Fruit fly (Drosophila melanogaster) whole organism, embryonic: ENCODE data around the gene slmo.
A peak's percentile ranks its signal among the peaks of the same experiment; 100 is the strongest.

ENCODE experiments used
- Aef1 ChIP-seq: fragments of 200-800 bp; sonication (Bioruptor generic); IDR thresholded peaks from 3 replicates; pipeline ENCODE4 v1.3.6; 2022; ENCODE audit warnings: missing biosample characterization, missing genetic modification characterization
- Atf6 ChIP-seq: fragments of 200-800 bp; sonication (Bioruptor generic); IDR thresholded peaks from 2 replicates; pipeline ENCODE4 v1.3.6; 2022; ENCODE audit warnings: missing biosample characterization, missing genetic modification characterization
- Bdp1 ChIP-seq: fragments of 200-800 bp; sonication (Bioruptor generic); optimal IDR thresholded peaks from 3 replicates; lab custom pipeline; 2016; ENCODE audit warnings: missing biosample characterization, missing genetic modification characterization
- CG11085 ChIP-seq: fragments of 200-800 bp; sonication (Bioruptor generic); IDR thresholded peaks from 2 replicates; pipeline ENCODE4 v1.3.6; 2022; ENCODE audit warnings: missing biosample characterization, missing genetic modification characterization
- CG12155 ChIP-seq: fragments of 200-800 bp; sonication (Bioruptor generic); optimal IDR thresholded peaks from 3 replicates; lab custom pipeline; 2016; ENCODE audit warnings: missing biosample characterization, missing genetic modification characterization
- CG13894 ChIP-seq: fragments of 200-800 bp; sonication (Bioruptor generic); optimal IDR thresholded peaks from 3 replicates; lab custom pipeline; 2018; ENCODE audit warnings: missing biosample characterization, mild to moderate bottlenecking, missing genetic modification characterization, moderate library complexity
- CG1529 ChIP-seq: fragments of 200-800 bp; sonication (Bioruptor generic); optimal IDR thresholded peaks from 3 replicates; lab custom pipeline; 2018; ENCODE audit warnings: missing biosample characterization, missing genetic modification characterization
- CG16863 ChIP-seq: fragments of 200-800 bp; sonication (Bioruptor generic); optimal IDR thresholded peaks from 3 replicates; lab custom pipeline; 2016; ENCODE audit warnings: missing biosample characterization, missing genetic modification characterization
- CG17186 ChIP-seq: fragments of 200-800 bp; sonication (Bioruptor generic); optimal IDR thresholded peaks from 3 replicates; lab custom pipeline; 2017; ENCODE audit warnings: missing biosample characterization, missing genetic modification reagents, missing genetic modification characterization
- CG17328 ChIP-seq: fragments of 200-800 bp; sonication (Bioruptor generic); IDR thresholded peaks from 2 replicates; pipeline ENCODE4 v1.3.6; 2022; ENCODE audit warnings: missing biosample characterization, missing genetic modification characterization
- CG1832 ChIP-seq: fragments of 200-800 bp; sonication (Bioruptor generic); optimal IDR thresholded peaks from 2 replicates; lab custom pipeline; 2017; ENCODE audit warnings: missing biosample characterization, mild to moderate bottlenecking, missing genetic modification characterization, inconsistent platforms
- CG2116 ChIP-seq: fragments of 200-800 bp; sonication (Bioruptor generic); optimal IDR thresholded peaks from 3 replicates; lab custom pipeline; 2018; ENCODE audit warnings: missing biosample characterization, mild to moderate bottlenecking, missing genetic modification characterization
- CG30403 ChIP-seq: fragments of 200-800 bp; sonication (Bioruptor generic); optimal IDR thresholded peaks from 3 replicates; lab custom pipeline; 2016; ENCODE audit warnings: missing biosample characterization, missing genetic modification characterization
- CG32767 ChIP-seq: fragments of 200-800 bp; sonication (Bioruptor generic); IDR thresholded peaks from 2 replicates; pipeline ENCODE4 v1.3.6; 2022; ENCODE audit warnings: missing biosample characterization, missing genetic modification characterization
- CG3726 ChIP-seq: fragments of 200-800 bp; sonication (Bioruptor generic); IDR thresholded peaks from 3 replicates; pipeline ENCODE4, ENCODE4 v1.3.6; 2022; ENCODE audit warnings: missing biosample characterization, missing genetic modification characterization
- CG4854 ChIP-seq: fragments of 200-800 bp; sonication (Bioruptor generic); optimal IDR thresholded peaks from 2 replicates; lab custom pipeline; 2016; ENCODE audit warnings: missing biosample characterization, missing genetic modification characterization, inconsistent platforms
- CG5953 ChIP-seq: fragments of 200-800 bp; sonication (Bioruptor generic); IDR thresholded peaks from 2 replicates; pipeline ENCODE4 v1.3.6; 2022; ENCODE audit warnings: missing biosample characterization, missing genetic modification characterization
- CG6654 ChIP-seq: fragments of 200-800 bp; sonication (Bioruptor generic); optimal IDR thresholded peaks from 2 replicates; lab custom pipeline; 2017; ENCODE audit warnings: missing biosample characterization, mild to moderate bottlenecking, missing genetic modification characterization
- CG7745 ChIP-seq: fragments of 200-800 bp; sonication (Bioruptor generic); optimal IDR thresholded peaks from 2 replicates; lab custom pipeline; 2018; ENCODE audit warnings: missing biosample characterization, mild to moderate bottlenecking, missing genetic modification characterization, moderate library complexity
- CG7839 ChIP-seq: fragments of 200-800 bp; sonication (Bioruptor generic); optimal IDR thresholded peaks from 3 replicates; lab custom pipeline; 2018; ENCODE audit warnings: missing biosample characterization, mild to moderate bottlenecking, missing genetic modification characterization, moderate library complexity
- CG7928 ChIP-seq: fragments of 200-800 bp; sonication (Bioruptor generic); optimal IDR thresholded peaks from 2 replicates; lab custom pipeline; 2017; ENCODE audit warnings: missing biosample characterization, mild to moderate bottlenecking, missing genetic modification characterization
- CG8089 ChIP-seq: fragments of 200-800 bp; sonication (Bioruptor generic); optimal IDR thresholded peaks from 3 replicates; lab custom pipeline; 2016; ENCODE audit warnings: missing biosample characterization, missing genetic modification characterization
- CG8290 ChIP-seq, 3 experiments: fragments of 200-800 bp; sonication (Bioruptor generic); optimal IDR thresholded peaks; 2 replicates each; lab custom pipeline; 2016 to 2019; ENCODE audit warnings: missing biosample characterization in 3 of 3, missing genetic modification characterization in 3 of 3, mild to moderate bottlenecking in 2 of 3, moderate library complexity in 1 of 3
- CG8944 ChIP-seq: fragments of 200-800 bp; sonication (Bioruptor generic); optimal IDR thresholded peaks from 3 replicates; lab custom pipeline; 2016; ENCODE audit warnings: missing biosample characterization, missing genetic modification characterization
- D19B ChIP-seq: fragments of 200-800 bp; sonication (Bioruptor generic); optimal IDR thresholded peaks from 2 replicates; lab custom pipeline; 2017; ENCODE audit warnings: missing biosample characterization, mild to moderate bottlenecking, missing genetic modification characterization
- Dip3 ChIP-seq: fragments of 200-800 bp; sonication (Bioruptor generic); optimal IDR thresholded peaks from 3 replicates; lab custom pipeline; 2016; ENCODE audit warnings: missing biosample characterization, missing genetic modification characterization
- GATAe ChIP-seq: fragments of 200-800 bp; sonication (Bioruptor generic); conservative IDR thresholded peaks from 2 replicates; pipeline ENCODE4 v1.3.6; 2022; ENCODE audit warnings: missing biosample characterization, missing genetic modification characterization
- Gsc ChIP-seq: fragments of 200-800 bp; sonication (Bioruptor generic); IDR thresholded peaks from 2 replicates; pipeline ENCODE4 v1.3.6; 2022; ENCODE audit warnings: missing biosample characterization, missing genetic modification characterization
- Mad ChIP-seq: fragments of 200-800 bp; sonication (Bioruptor generic); optimal IDR thresholded peaks from 2 replicates; lab custom pipeline; 2016; ENCODE audit warnings: missing biosample characterization, missing genetic modification characterization
- Neu2 ChIP-seq: fragments of 200-800 bp; sonication (Bioruptor generic); optimal IDR thresholded peaks from 3 replicates; lab custom pipeline; 2016; ENCODE audit warnings: missing biosample characterization, missing genetic modification characterization, borderline replicate concordance
- Nf-YB ChIP-seq: fragments of 200-800 bp; sonication (Bioruptor generic); optimal IDR thresholded peaks from 3 replicates; lab custom pipeline; 2019; ENCODE audit warnings: missing biosample characterization, mild to moderate bottlenecking, missing genetic modification characterization, moderate library complexity
- Opbp ChIP-seq: fragments of 200-800 bp; sonication (Bioruptor generic); IDR thresholded peaks from 3 replicates; pipeline ENCODE4 v1.3.6; 2022; ENCODE audit warnings: missing biosample characterization, missing genetic modification characterization; ENCODE audit not compliant: partially characterized antibody
- Rfx ChIP-seq: fragments of 200-800 bp; sonication (Bioruptor generic); IDR thresholded peaks from 2 replicates; pipeline ENCODE4 v1.3.6; 2022; ENCODE audit warnings: missing biosample characterization, missing genetic modification characterization
- Trl ChIP-seq, 3 experiments: fragments of >200 bp in 2 of 3; fragments of 200-800 bp in 1 of 3; sonication (Bioruptor generic) in 1 of 3; optimal IDR thresholded peaks; 2 replicates in 1 of 3; 3 replicates in 2 of 3; lab custom pipeline; 2016 to 2017; ENCODE audit warnings: missing biosample characterization in 1 of 3, missing genetic modification characterization in 1 of 3
- al ChIP-seq: fragments of 200-800 bp; sonication (Bioruptor generic); IDR thresholded peaks from 2 replicates; pipeline ENCODE4 v1.3.6; 2022; ENCODE audit warnings: missing biosample characterization, missing genetic modification characterization
- bsh ChIP-seq, 2 experiments: fragments of 200-800 bp; sonication (Bioruptor generic); optimal IDR thresholded peaks; 2 replicates each; lab custom pipeline; 2017 to 2018; ENCODE audit warnings: mild to moderate bottlenecking in 2 of 2, missing biosample characterization in 2 of 2, missing genetic modification characterization in 2 of 2, moderate library complexity in 1 of 2
- corto ChIP-seq: fragments of 200-800 bp; sonication (Bioruptor generic); optimal IDR thresholded peaks from 2 replicates; lab custom pipeline; 2016; ENCODE audit warnings: missing biosample characterization, mild to moderate bottlenecking, missing genetic modification characterization, moderate library complexity
- cwo ChIP-seq: fragments of 200-800 bp; sonication (Bioruptor generic); optimal IDR thresholded peaks from 3 replicates; lab custom pipeline; 2017; ENCODE audit warnings: missing biosample characterization, missing genetic modification characterization, mild to moderate bottlenecking, moderate library complexity, missing genetic modification reagents
- exex ChIP-seq: fragments of 200-800 bp; sonication (Bioruptor generic); optimal IDR thresholded peaks from 4 replicates; lab custom pipeline; 2018; ENCODE audit warnings: missing biosample characterization, mild to moderate bottlenecking, missing genetic modification characterization, moderate library complexity
- grau ChIP-seq: fragments of 200-800 bp; optimal IDR thresholded peaks from 3 replicates; lab custom pipeline; 2019; ENCODE audit warnings: missing biosample characterization, mild to moderate bottlenecking, missing genetic modification characterization, moderate library complexity
- knrl ChIP-seq: fragments of 200-800 bp; sonication (Bioruptor generic); IDR thresholded peaks from 3 replicates; pipeline ENCODE4 v1.3.6; 2022; ENCODE audit warnings: missing biosample characterization, missing genetic modification characterization; ENCODE audit not compliant: partially characterized antibody
- lbe ChIP-seq: fragments of 200-800 bp; sonication (Bioruptor generic); optimal IDR thresholded peaks from 2 replicates; lab custom pipeline; 2016; ENCODE audit warnings: missing biosample characterization, mild to moderate bottlenecking, missing genetic modification characterization
- pho ChIP-seq: fragments of 200-800 bp; sonication (Bioruptor generic); optimal IDR thresholded peaks from 2 replicates; lab custom pipeline; 2016; ENCODE audit warnings: missing biosample characterization, missing genetic modification characterization
- salm ChIP-seq: fragments of 200-800 bp; sonication (Bioruptor generic); optimal IDR thresholded peaks from 2 replicates; lab custom pipeline; 2018; ENCODE audit warnings: missing biosample characterization, mild to moderate bottlenecking, missing genetic modification characterization
- schlank ChIP-seq: fragments of 200-800 bp; sonication (Bioruptor generic); optimal IDR thresholded peaks from 2 replicates; lab custom pipeline; 2018; ENCODE audit warnings: missing biosample characterization, mild to moderate bottlenecking, missing genetic modification characterization
- tap ChIP-seq: fragments of 200-800 bp; optimal IDR thresholded peaks from 3 replicates; lab custom pipeline; 2019; ENCODE audit warnings: missing biosample characterization, mild to moderate bottlenecking, missing genetic modification characterization, moderate library complexity
- vvl ChIP-seq: fragments of 200-800 bp; sonication (Bioruptor generic); IDR thresholded peaks from 2 replicates; pipeline ENCODE4 v1.3.6; 2022; ENCODE audit warnings: missing biosample characterization, missing genetic modification characterization
- wek ChIP-seq: fragments of 200-800 bp; sonication (Bioruptor generic); optimal IDR thresholded peaks from 3 replicates; lab custom pipeline; 2018; ENCODE audit warnings: missing biosample characterization, mild to moderate bottlenecking, missing genetic modification characterization, moderate library complexity

Gene slmo

DNA sequence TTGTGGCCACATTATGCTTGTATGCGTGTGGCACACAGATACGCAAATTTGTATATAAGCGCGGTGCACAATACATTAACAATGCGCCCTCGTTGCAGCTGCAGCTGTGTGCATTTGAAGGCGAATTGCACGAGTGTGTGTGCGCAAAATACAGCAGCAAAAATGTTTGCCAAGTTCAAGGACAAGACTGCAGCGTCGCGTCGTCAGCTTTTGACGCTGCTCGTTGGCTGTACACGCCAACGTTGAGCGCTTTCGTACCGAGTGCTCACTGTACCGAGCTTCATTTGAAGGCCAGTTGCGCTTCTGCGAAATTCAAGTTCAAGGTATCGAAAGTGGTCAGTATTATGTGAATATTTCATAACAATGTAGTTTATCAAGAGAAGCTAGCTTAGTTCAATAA is 38.3 kb upstream of the slmo start (continued):
- TF ChIP-seq CG16863 (GFP tag; lab: Kevin White, UChicago) (no peak), CG7745 (no peak)

DNA sequence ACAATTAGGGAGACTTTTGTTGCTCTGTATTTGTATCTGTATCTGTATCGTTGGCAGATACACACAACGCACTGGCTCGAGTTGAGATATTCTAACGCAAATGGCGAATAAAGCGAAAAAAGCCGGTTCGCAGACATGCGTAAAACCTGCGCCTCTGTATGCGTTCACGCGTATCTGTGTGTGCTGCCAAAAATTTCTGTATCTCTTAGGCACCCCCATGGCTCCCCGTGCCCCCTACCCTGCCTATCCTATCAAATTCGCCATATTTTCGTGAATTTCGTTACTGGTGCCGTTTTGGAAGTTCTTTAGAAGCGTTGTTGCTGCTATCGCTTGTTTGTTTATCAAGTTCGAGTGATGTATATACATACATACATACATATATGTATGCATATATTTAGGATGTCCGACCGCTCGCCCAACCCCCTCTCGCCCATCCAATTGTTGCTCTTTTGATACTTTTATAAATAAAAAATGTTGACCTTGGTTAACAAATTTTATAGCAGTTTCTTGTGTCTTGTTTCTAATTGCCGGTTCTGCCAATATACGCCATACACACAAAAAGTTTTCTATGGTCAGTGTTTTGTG is 37.3 kb upstream of the slmo start:
- TF ChIP-seq salm (no peak), bsh (GFP tag; optimal IDR thresholded peaks at IDR 0.05; lab: Kevin White, UChicago) (no peak), pho (GFP tag; lab: Kevin White, UChicago) (no peak), CG8290 (GFP tag; optimal IDR thresholded peaks at IDR 0.05; lab: Kevin White, UChicago) (no peak), CG8290 (tag; optimal IDR thresholded peaks at IDR 0.05; lab: Kevin White, UChicago) (peak in 1 of 2 experiments; percentile 10), Opbp (no peak), CG30403 (GFP tag; lab: Kevin White, UChicago) (no peak), al (GFP tag; lab: Robert Waterston, UW) (no peak), Gsc (GFP tag; lab: Robert Waterston, UW) (no peak), CG32767 (GFP tag; lab: Robert Waterston, UW) (peak; percentile 83), CG8089 (GFP tag; lab: Kevin White, UChicago) (no peak), knrl (GFP tag; lab: Robert Waterston, UW) (no peak), D19B (GFP tag; lab: Kevin White, UChicago) (no peak), Dip3 (GFP tag; lab: Kevin White, UChicago) (no peak), Atf6 (peak; percentile 13; the same call in 1 of the 2 replicates), cwo (GFP tag; lab: Kevin White, UChicago) (peak; percentile 60), CG1832 (GFP tag; lab: Kevin White, UChicago) (no peak), CG8944 (GFP tag; lab: Kevin White, UChicago) (no peak), grau (tag; lab: Kevin White, UChicago) (no peak), CG17186 (GFP tag; lab: Kevin White, UChicago) (no peak), wek (no peak), tap (tag; lab: Kevin White, UChicago) (no peak), Rfx (peak; percentile 36; the same call in 1 of the 2 replicates), CG3726 (GFP tag; lab: Robert Waterston, UW) (no peak), Neu2 (GFP tag; lab: Kevin White, UChicago) (no peak), Aef1 (GFP tag; lab: Robert Waterston, UW) (no peak), CG13894 (tag; lab: Kevin White, UChicago) (peak; percentile 96), CG12155 (GFP tag; lab: Kevin White, UChicago) (peak; percentile 23), Bdp1 (GFP tag; lab: Kevin White, UChicago) (no peak), schlank (tag; lab: Kevin White, UChicago) (peak; percentile 18), vvl (GFP tag; lab: Robert Waterston, UW) (peak; percentile 36; the same call in 1 of the 2 replicates), CG17328 (GFP tag; lab: Robert Waterston, UW) (no peak), CG6654 (no peak), lbe (peak; percentile 3), corto (no peak), Nf-YB (GFP tag; lab: Kevin White, UChicago) (no peak), CG11085 (GFP tag; lab: Robert Waterston, UW) (no peak), GATAe (GFP tag; lab: Robert Waterston, UW) (peak; percentile 48), CG1529 (no peak), CG4854 (no peak), CG5953 (GFP tag; lab: Robert Waterston, UW) (no peak), Mad (no peak), CG7839 (tag; lab: Kevin White, UChicago) (no peak), exex (tag; lab: Kevin White, UChicago) (peak; percentile 42), CG2116 (GFP tag; lab: Kevin White, UChicago) (no peak), CG7928 (GFP tag; lab: Kevin White, UChicago) (no peak), Trl (optimal IDR thresholded peaks at IDR 0.05; lab: Kevin White, UChicago) (no peak), Trl (GFP tag; optimal IDR thresholded peaks at IDR 0.05; lab: Kevin White, UChicago) (no peak)
